Worm (Caenorhabditis elegans) whole organism, mixed stage, embryonic: ENCODE results near the gene lgc-58.

Experiments
- drap-1 ChIP-seq: fragments of 200-800 bp; sonication (Bioruptor generic); optimal IDR thresholded peaks from 3 replicates; lab custom pipeline; 2018; ENCODE audit warnings: mild to moderate bottlenecking, missing genetic modification characterization, missing compliant biosample characterization
- lin-13 ChIP-seq: fragments of 150-350 bp; optimal IDR thresholded peaks from 2 replicates; lab custom pipeline; 2014; ENCODE audit warnings: missing biosample characterization, missing genetic modification characterization
- lin-32 ChIP-seq: fragments of 200-800 bp; sonication (Bioruptor generic); optimal IDR thresholded peaks from 2 replicates; lab custom pipeline; 2018; ENCODE audit warnings: mild to moderate bottlenecking, missing genetic modification characterization, missing compliant biosample characterization
- lsy-2 ChIP-seq: fragments of 150-350 bp; optimal IDR thresholded peaks from 2 replicates; lab custom pipeline; 2014; ENCODE audit warnings: missing biosample characterization, missing genetic modification characterization
- mep-1 ChIP-seq: fragments of 150-350 bp; optimal IDR thresholded peaks from 2 replicates; lab custom pipeline; 2017; ENCODE audit warnings: missing biosample characterization, missing genetic modification reagents, missing genetic modification characterization, inconsistent platforms
- nhr-28 ChIP-seq: fragments of 150-350 bp; optimal IDR thresholded peaks from 2 replicates; lab custom pipeline; 2014; ENCODE audit warnings: missing biosample characterization, missing genetic modification characterization
- nhr-76 ChIP-seq: sonication (generic microtip); optimal IDR thresholded peaks from 2 replicates; lab custom pipeline; 2017; ENCODE audit warnings: missing biosample characterization, missing genetic modification characterization
- snpc-4 ChIP-seq: fragments of 150-350 bp; optimal IDR thresholded peaks from 2 replicates; lab custom pipeline; 2014; ENCODE audit warnings: missing biosample characterization, missing genetic modification characterization
- unc-62 ChIP-seq: fragments of 150-350 bp; optimal IDR thresholded peaks from 2 replicates; lab custom pipeline; 2014; ENCODE audit warnings: missing biosample characterization, missing genetic modification reagents, missing genetic modification characterization

ce11 chrX:6040435-6041093, 34.7 kb upstream of the lgc-58 start:
- TF ChIP-seq nhr-28 (tag; lab: Kevin White, UChicago) = no peak
- TF ChIP-seq nhr-76 (tag; lab: Kevin White, UChicago) = no peak
- no peak for TF ChIP-seq unc-62 (GFP tag; lab: Kevin White, UChicago)
- no peak for TF ChIP-seq lsy-2
- no peak for TF ChIP-seq mep-1
- no peak for TF ChIP-seq drap-1
- no peak for TF ChIP-seq lin-32 (GFP tag; lab: Kevin White, UChicago)
- TF ChIP-seq lin-13 = no peak
- no peak for TF ChIP-seq snpc-4 (tag; lab: Kevin White, UChicago)
